Fruit fly (Drosophila melanogaster) whole organism, embryonic: ENCODE data around the gene Ldaf1.
A peak's percentile ranks its signal among the peaks of the same experiment; 100 is the strongest.

Source experiments
- ATbp ChIP-seq: fragments of 200-800 bp; sonication (Bioruptor generic); optimal IDR thresholded peaks from 2 replicates; lab custom pipeline; 2017; ENCODE audit warnings: missing biosample characterization, mild to moderate bottlenecking, missing genetic modification characterization, missing genetic modification reagents
- Atf3 ChIP-seq: fragments of 200-800 bp; sonication (Bioruptor generic); optimal IDR thresholded peaks from 3 replicates; lab custom pipeline; 2016; ENCODE audit warnings: missing biosample characterization, missing genetic modification characterization
- Bgb ChIP-seq: fragments of 200-800 bp; sonication (Bioruptor generic); IDR thresholded peaks from 2 replicates; pipeline ENCODE4 v1.3.6; 2022; ENCODE audit warnings: missing biosample characterization, missing genetic modification characterization; ENCODE audit not compliant: partially characterized antibody
- BtbVII ChIP-seq: fragments of 200-800 bp; sonication (Bioruptor generic); optimal IDR thresholded peaks from 3 replicates; lab custom pipeline; 2017; ENCODE audit warnings: missing biosample characterization, mild to moderate bottlenecking, missing genetic modification characterization
- C15 ChIP-seq: fragments of 200-800 bp; sonication (Bioruptor generic); IDR thresholded peaks from 3 replicates; pipeline ENCODE4 v1.3.6; 2022; ENCODE audit warnings: missing biosample characterization, missing genetic modification characterization
- CG10979 ChIP-seq: fragments of 200-800 bp; sonication (Bioruptor generic); optimal IDR thresholded peaks from 2 replicates; lab custom pipeline; 2018; ENCODE audit warnings: missing biosample characterization, mild to moderate bottlenecking, missing genetic modification characterization, moderate library complexity
- CG12104 ChIP-seq: fragments of 200-800 bp; sonication (Bioruptor generic); optimal IDR thresholded peaks from 3 replicates; lab custom pipeline; 2016; ENCODE audit warnings: missing biosample characterization, missing genetic modification characterization
- CG32772 ChIP-seq: fragments of 200-800 bp; sonication (Bioruptor generic); IDR thresholded peaks from 2 replicates; pipeline ENCODE4 v1.3.6; 2022; ENCODE audit warnings: missing biosample characterization, missing genetic modification characterization
- CG3281 ChIP-seq: fragments of 200-800 bp; sonication (Bioruptor generic); optimal IDR thresholded peaks from 3 replicates; lab custom pipeline; 2017; ENCODE audit warnings: missing biosample characterization, mild to moderate bottlenecking, missing genetic modification characterization
- CG3838 ChIP-seq: fragments of 200-800 bp; sonication (Bioruptor generic); optimal IDR thresholded peaks from 3 replicates; lab custom pipeline; 2016; ENCODE audit warnings: missing biosample characterization, missing genetic modification characterization
- CG6791 ChIP-seq: fragments of 200-800 bp; sonication (Bioruptor generic); IDR thresholded peaks from 3 replicates; pipeline ENCODE4 v1.3.6; 2022; ENCODE audit warnings: missing biosample characterization, missing genetic modification characterization; ENCODE audit not compliant: partially characterized antibody
- CG8478 ChIP-seq: fragments of >200 bp; optimal IDR thresholded peaks from 2 replicates; lab custom pipeline; 2018
- CG9876 ChIP-seq: fragments of 200-800 bp; sonication (Bioruptor generic); optimal IDR thresholded peaks from 2 replicates; lab custom pipeline; 2016; ENCODE audit warnings: missing biosample characterization, missing genetic modification characterization
- Dip3 ChIP-seq: fragments of 200-800 bp; sonication (Bioruptor generic); optimal IDR thresholded peaks from 3 replicates; lab custom pipeline; 2016; ENCODE audit warnings: missing biosample characterization, missing genetic modification characterization
- Doc2 ChIP-seq: fragments of 200-800 bp; sonication (Bioruptor generic); IDR thresholded peaks from 2 replicates; pipeline ENCODE4 v1.3.6; 2022; ENCODE audit warnings: missing biosample characterization, missing genetic modification characterization
- HLHmδ ChIP-seq: fragments of 200-800 bp; sonication (Bioruptor generic); optimal IDR thresholded peaks from 2 replicates; lab custom pipeline; 2018; ENCODE audit warnings: missing biosample characterization, mild to moderate bottlenecking, missing genetic modification characterization, moderate library complexity
- Mad ChIP-seq: fragments of 200-800 bp; sonication (Bioruptor generic); optimal IDR thresholded peaks from 2 replicates; lab custom pipeline; 2016; ENCODE audit warnings: missing biosample characterization, missing genetic modification characterization
- Med ChIP-seq: fragments of 200-800 bp; sonication (Bioruptor generic); peaks from one replicate; lab custom pipeline; 2016; ENCODE audit warnings: missing biosample characterization, missing genetic modification characterization, mild to moderate bottlenecking, inconsistent platforms, moderate library complexity
- Nf-YA ChIP-seq: fragments of 200-800 bp; sonication (Bioruptor generic); IDR thresholded peaks from 2 replicates; pipeline ENCODE4 v1.3.6; 2022; ENCODE audit warnings: missing biosample characterization, missing genetic modification characterization
- Oli ChIP-seq: fragments of 200-800 bp; sonication (Bioruptor generic); optimal IDR thresholded peaks from 2 replicates; lab custom pipeline; 2018; ENCODE audit warnings: missing biosample characterization, mild to moderate bottlenecking, missing genetic modification characterization, moderate library complexity
- PHDP ChIP-seq: fragments of 200-800 bp; sonication (Bioruptor generic); optimal IDR thresholded peaks from 3 replicates; lab custom pipeline; 2018; ENCODE audit warnings: missing biosample characterization, mild to moderate bottlenecking, missing genetic modification characterization, moderate library complexity
- Six4 ChIP-seq: fragments of 200-800 bp; sonication (Bioruptor generic); optimal IDR thresholded peaks from 2 replicates; lab custom pipeline; 2016; ENCODE audit warnings: missing biosample characterization, missing genetic modification characterization
- Sox100B ChIP-seq: fragments of 200-800 bp; sonication (Bioruptor generic); optimal IDR thresholded peaks from 3 replicates; lab custom pipeline; 2018; ENCODE audit warnings: missing biosample characterization, mild to moderate bottlenecking, missing genetic modification characterization
- Sox102F ChIP-seq: fragments of 200-800 bp; sonication (Bioruptor generic); optimal IDR thresholded peaks from 2 replicates; lab custom pipeline; 2018; ENCODE audit warnings: missing biosample characterization, mild to moderate bottlenecking, missing genetic modification characterization, moderate library complexity
- Ssrp ChIP-seq: fragments of 200-800 bp; sonication (Bioruptor generic); optimal IDR thresholded peaks from 2 replicates; lab custom pipeline; 2018; ENCODE audit warnings: missing biosample characterization, mild to moderate bottlenecking, missing genetic modification characterization, moderate library complexity
- ase ChIP-seq: fragments of 200-800 bp; sonication (Bioruptor generic); IDR thresholded peaks from 3 replicates; pipeline ENCODE4 v1.3.6; 2022; ENCODE audit warnings: missing biosample characterization, missing genetic modification characterization
- bab2 ChIP-seq: fragments of 200-800 bp; sonication (Bioruptor generic); optimal IDR thresholded peaks from 2 replicates; lab custom pipeline; 2016; ENCODE audit warnings: missing biosample characterization, missing genetic modification characterization
- btn ChIP-seq: fragments of 200-800 bp; sonication (Bioruptor generic); optimal IDR thresholded peaks from 2 replicates; lab custom pipeline; 2016; ENCODE audit warnings: missing biosample characterization, missing genetic modification characterization
- cato ChIP-seq: fragments of 200-800 bp; sonication (Bioruptor generic); optimal IDR thresholded peaks from 2 replicates; lab custom pipeline; 2016; ENCODE audit warnings: missing biosample characterization, missing genetic modification characterization, borderline replicate concordance
- dmrt11E ChIP-seq: fragments of 200-800 bp; sonication (Bioruptor generic); optimal IDR thresholded peaks from 3 replicates; lab custom pipeline; 2018; ENCODE audit warnings: missing biosample characterization, mild to moderate bottlenecking, missing genetic modification characterization, moderate library complexity
- dmrt99B ChIP-seq: fragments of 200-800 bp; sonication (Bioruptor generic); optimal IDR thresholded peaks from 2 replicates; lab custom pipeline; 2018; ENCODE audit warnings: missing biosample characterization, mild to moderate bottlenecking, missing genetic modification characterization, moderate library complexity
- dysf ChIP-seq: fragments of 200-800 bp; sonication (Bioruptor generic); IDR thresholded peaks from 3 replicates; pipeline ENCODE4 v1.3.6; 2022; ENCODE audit warnings: missing biosample characterization, missing genetic modification characterization
- ewg ChIP-seq: fragments of 200-800 bp; sonication (Bioruptor generic); optimal IDR thresholded peaks from 3 replicates; lab custom pipeline; 2017; ENCODE audit warnings: mild to moderate bottlenecking, missing biosample characterization, missing genetic modification reagents, missing genetic modification characterization
- fd96Cb ChIP-seq: fragments of 200-800 bp; sonication (Bioruptor generic); optimal IDR thresholded peaks from 2 replicates; lab custom pipeline; 2018; ENCODE audit warnings: missing biosample characterization, mild to moderate bottlenecking, missing genetic modification characterization, moderate library complexity
- h ChIP-seq: fragments of >200 bp; optimal IDR thresholded peaks from 2 replicates; lab custom pipeline; 2017
- ham ChIP-seq: fragments of 200-800 bp; sonication (Bioruptor generic); IDR thresholded peaks from 2 replicates; pipeline ENCODE4 v1.3.6; 2022; ENCODE audit warnings: missing biosample characterization, missing genetic modification characterization
- mirr ChIP-seq: fragments of 200-800 bp; sonication (Bioruptor generic); optimal IDR thresholded peaks from 3 replicates; lab custom pipeline; 2018; ENCODE audit warnings: missing biosample characterization, mild to moderate bottlenecking, missing genetic modification characterization
- nerfin-1 ChIP-seq: fragments of 200-800 bp; sonication (Bioruptor generic); optimal IDR thresholded peaks from 3 replicates; lab custom pipeline; 2019; ENCODE audit warnings: missing biosample characterization, mild to moderate bottlenecking, missing genetic modification characterization, moderate library complexity
- nmo ChIP-seq: fragments of 200-800 bp; sonication (Bioruptor generic); optimal IDR thresholded peaks from 2 replicates; lab custom pipeline; 2018; ENCODE audit warnings: missing biosample characterization, mild to moderate bottlenecking, missing genetic modification characterization, moderate library complexity
- pan ChIP-seq, 4 experiments: fragments of >200 bp in 3 of 4; fragments of 200-800 bp in 1 of 4; sonication (Bioruptor generic) in 1 of 4; optimal IDR thresholded peaks in 3 of 4; IDR thresholded peaks in 1 of 4; 2 replicates each; pipeline versions ENCODE4 v1.3.6 to Lab custom; 2017 to 2022; ENCODE audit warnings: missing biosample characterization in 2 of 4, missing genetic modification characterization in 2 of 4, mixed read lengths in 1 of 4
- phol ChIP-seq: fragments of 200-800 bp; sonication (Bioruptor generic); optimal IDR thresholded peaks from 3 replicates; lab custom pipeline; 2018; ENCODE audit warnings: missing biosample characterization, mild to moderate bottlenecking, missing genetic modification characterization, moderate library complexity
- pnt ChIP-seq: fragments of 200-800 bp; sonication (Bioruptor generic); optimal IDR thresholded peaks from 3 replicates; lab custom pipeline; 2016; ENCODE audit warnings: missing biosample characterization, missing genetic modification characterization
- sd ChIP-seq: fragments of 200-800 bp; sonication (Bioruptor generic); optimal IDR thresholded peaks from 3 replicates; lab custom pipeline; 2018; ENCODE audit warnings: missing biosample characterization, mild to moderate bottlenecking, missing genetic modification characterization, moderate library complexity
- seq ChIP-seq: fragments of 200-800 bp; sonication (Bioruptor generic); IDR thresholded peaks from 2 replicates; pipeline ENCODE4 v1.3.6; 2022; ENCODE audit warnings: missing biosample characterization, missing genetic modification characterization
- slbo ChIP-seq: fragments of 200-800 bp; sonication (Bioruptor generic); IDR thresholded peaks from 2 replicates; pipeline ENCODE4 v1.3.6; 2022; ENCODE audit warnings: missing biosample characterization, missing genetic modification characterization
- so ChIP-seq: fragments of 200-800 bp; sonication (Bioruptor generic); IDR thresholded peaks from 3 replicates; pipeline ENCODE4 v1.3.6; 2022; ENCODE audit warnings: missing biosample characterization, missing genetic modification characterization
- tll ChIP-seq, 2 experiments: fragments of 200-800 bp in 1 of 2; fragments of >200 bp in 1 of 2; sonication (Bioruptor generic) in 1 of 2; optimal IDR thresholded peaks; 2 replicates each; lab custom pipeline; 2017 to 2019; ENCODE audit warnings: missing biosample characterization in 2 of 2, missing genetic modification characterization in 2 of 2, mild to moderate bottlenecking in 1 of 2, moderate library complexity in 1 of 2
- vfl ChIP-seq: fragments of 200-800 bp; sonication (Bioruptor generic); optimal IDR thresholded peaks from 2 replicates; lab custom pipeline; 2016; ENCODE audit warnings: missing biosample characterization, missing genetic modification characterization

Gene Ldaf1

DNA sequence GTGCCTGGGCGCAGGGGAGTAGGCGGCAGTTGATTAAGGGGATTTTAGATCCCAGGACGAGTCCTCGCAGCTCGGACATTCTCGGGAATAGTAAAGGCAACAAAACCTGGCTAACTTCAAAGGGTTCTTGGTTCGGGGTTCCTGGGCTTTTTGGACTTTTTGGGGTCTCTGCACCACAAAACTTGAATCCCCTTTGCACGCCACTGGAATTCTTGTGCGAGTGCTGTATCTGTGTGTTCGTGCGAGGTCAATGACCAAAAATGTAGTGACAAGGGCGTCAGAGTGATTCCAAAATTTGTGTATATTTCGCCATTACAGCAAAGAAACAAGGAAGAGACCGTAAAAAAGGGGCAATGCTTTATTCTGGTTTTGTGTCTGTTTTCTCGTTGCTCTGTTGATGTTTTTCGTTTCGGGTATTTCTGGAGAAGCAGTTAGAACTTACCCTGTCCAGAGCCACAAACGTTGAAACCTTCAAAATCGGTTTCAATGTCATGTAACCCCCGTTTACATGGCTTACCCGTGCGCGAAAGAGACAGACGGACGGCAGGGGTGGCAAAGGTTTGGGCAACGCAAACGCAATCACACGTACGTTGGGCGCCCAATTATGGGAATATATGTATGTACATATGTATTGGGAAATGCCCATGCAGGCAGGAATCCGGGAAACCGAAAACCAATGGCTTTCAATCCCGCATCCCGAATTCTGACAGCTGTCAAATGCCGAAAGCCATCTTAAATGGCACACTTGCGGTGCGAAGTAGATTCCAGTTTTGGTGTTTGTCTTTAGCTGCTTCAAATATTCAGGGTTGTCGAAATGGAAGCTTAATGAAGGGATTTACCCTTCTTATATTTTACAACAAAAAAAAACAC, 42.8 kb upstream of the Ldaf1 start (continued):
- TF ChIP-seq slbo (GFP tag; lab: Robert Waterston, UW) (peak; percentile 73), Mad (peak; percentile 66), dysf (GFP tag; lab: Robert Waterston, UW) (peak; percentile 57), Six4 (peak; percentile 16), Dip3 (GFP tag; lab: Kevin White, UChicago) (peak; percentile 53), CG3281 (GFP tag; lab: Kevin White, UChicago) (peak; percentile 35), cato (GFP tag; lab: Kevin White, UChicago) (peak; percentile 9), dmrt99B (tag; lab: Kevin White, UChicago) (peak; percentile 60), so (GFP tag; lab: Robert Waterston, UW) (0 out of 3 replicates have a peak, but pooled peaks have one; percentile 6), vfl (GFP tag; lab: Kevin White, UChicago) (peak; percentile 24), Doc2 (GFP tag; lab: Robert Waterston, UW) (no peak), bab2 (GFP tag; lab: Kevin White, UChicago) (peak; percentile 9), Sox102F (peak; percentile 63), phol (tag; lab: Kevin White, UChicago) (peak; percentile 43), dmrt11E (tag; lab: Kevin White, UChicago) (peak; percentile 40), fd96Cb (tag; lab: Kevin White, UChicago) (peak; percentile 67), ewg (GFP tag; lab: Kevin White, UChicago) (peak; percentile 36), CG3838 (GFP tag; lab: Kevin White, UChicago) (no peak), ATbp (GFP tag; lab: Kevin White, UChicago) (peak; percentile 60), Ssrp (tag; lab: Kevin White, UChicago) (peak; percentile 71), ham (GFP tag; lab: Robert Waterston, UW) (no peak), CG9876 (peak; percentile 22), HLHmδ (GFP tag; lab: Kevin White, UChicago) (no peak), seq (no peak), PHDP (tag; lab: Kevin White, UChicago) (peak; percentile 65), nerfin-1 (tag; lab: Kevin White, UChicago) (peak; percentile 98), CG10979 (peak; percentile 50), nmo (GFP tag; lab: Kevin White, UChicago) (peak; percentile 14), mirr (no peak), pan (optimal IDR thresholded peaks at IDR 0.05; lab: Kevin White, UChicago) (no peak), pan (GFP tag; optimal IDR thresholded peaks at IDR 0.05 in 1 of 2, IDR thresholded peaks at IDR 0.05 in 1 of 2) (peak in 1 of 2 experiments; percentile 43), Bgb (GFP tag; lab: Robert Waterston, UW) (no peak), h (lab: Kevin White, UChicago) (no peak), Atf3 (GFP tag; lab: Kevin White, UChicago) (peak; percentile 38), btn (GFP tag; lab: Kevin White, UChicago) (no peak), CG6791 (GFP tag; lab: Robert Waterston, UW) (no peak), Nf-YA (GFP tag; lab: Robert Waterston, UW) (0 out of 2 replicates have a peak, but pooled peaks have one; percentile 24), Sox100B (GFP tag; lab: Kevin White, UChicago) (no peak), CG8478 (lab: Kevin White, UChicago) (no peak), sd (peak; percentile 22), ase (GFP tag; lab: Robert Waterston, UW) (peak; percentile 42; the same call in 1 of the 3 replicates), CG12104 (GFP tag; lab: Kevin White, UChicago) (no peak), CG32772 (GFP tag; lab: Robert Waterston, UW) (peak; percentile 45), BtbVII (GFP tag; lab: Kevin White, UChicago) (no peak), pnt (GFP tag; lab: Kevin White, UChicago) (peak; percentile 8), Oli (tag; lab: Kevin White, UChicago) (peak; percentile 54), Med (GFP tag; lab: Kevin White, UChicago) (peak; percentile 95), tll (GFP tag; optimal IDR thresholded peaks at IDR 0.05; lab: Kevin White, UChicago) (no peak), C15 (no peak)
